Worm (Caenorhabditis elegans): ENCODE results near the gene AH6.3.

DNA sequence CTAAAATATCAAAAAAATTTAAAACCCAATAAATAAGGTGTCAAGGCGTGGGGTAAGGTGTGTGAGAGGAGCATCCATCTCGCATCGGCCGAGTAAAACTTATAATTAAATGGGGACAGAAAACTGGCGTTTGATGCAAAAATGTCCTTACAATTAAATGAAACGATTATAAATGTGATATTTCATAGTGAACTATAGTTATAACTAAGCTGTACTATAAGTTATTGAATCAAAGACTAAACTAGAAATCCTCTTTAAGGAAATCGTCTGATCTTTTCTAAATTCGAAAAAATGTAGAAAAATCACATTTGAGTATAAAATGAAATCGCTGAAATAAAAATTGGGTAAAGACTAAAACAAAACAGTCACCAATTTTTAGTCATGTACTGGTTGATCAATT is 31.9 kb downstream of the AH6.3 start, which contains the start of gene sra-6:
- TF ChIP-seq blmp-1 (tag; optimal IDR thresholded peaks at IDR 0.05) (no peak), unc-39 (tag; optimal IDR thresholded peaks at IDR 0.05) (no peak), lsy-2 (tag; optimal IDR thresholded peaks at IDR 0.05) (no peak)
